Fruit fly (Drosophila melanogaster) whole organism, adult: ENCODE measurements around the gene Irp-1B.

ENCODE experiments used
- CG11617 ChIP-seq: fragments of 200-800 bp; sonication (Bioruptor generic); optimal IDR thresholded peaks from 2 replicates; lab custom pipeline; 2017; ENCODE audit warnings: mild to moderate bottlenecking, missing biosample characterization, missing genetic modification reagents, missing genetic modification characterization
- CG14711 ChIP-seq: fragments of 200-800 bp; sonication (Bioruptor generic); optimal IDR thresholded peaks from 2 replicates; lab custom pipeline; 2018; ENCODE audit warnings: missing biosample characterization, mild to moderate bottlenecking, missing genetic modification characterization, moderate library complexity
- Crg-1 ChIP-seq: fragments of 200-800 bp; sonication (Bioruptor generic); optimal IDR thresholded peaks from 2 replicates; lab custom pipeline; 2016; ENCODE audit warnings: missing biosample characterization, missing genetic modification characterization
- cic ChIP-seq: fragments of 200-800 bp; sonication (Bioruptor generic); optimal IDR thresholded peaks from 2 replicates; lab custom pipeline; 2017; ENCODE audit warnings: missing biosample characterization, mild to moderate bottlenecking, missing genetic modification characterization, moderate library complexity
- kay ChIP-seq: fragments of 200-800 bp; sonication (Bioruptor generic); peaks from one replicate; lab custom pipeline; 2016; ENCODE audit warnings: missing biosample characterization, missing genetic modification characterization, borderline replicate concordance
- pad ChIP-seq: fragments of 200-800 bp; sonication (Bioruptor generic); optimal IDR thresholded peaks from 3 replicates; lab custom pipeline; 2017; ENCODE audit warnings: missing biosample characterization, missing genetic modification characterization, mild to moderate bottlenecking, moderate library complexity, missing genetic modification reagents
- toe ChIP-seq: fragments of 200-800 bp; sonication (Bioruptor generic); optimal IDR thresholded peaks from 2 replicates; lab custom pipeline; 2016; ENCODE audit warnings: missing biosample characterization, missing genetic modification characterization

- TF ChIP-seq Crg-1 (GFP tag; lab: Kevin White, UChicago) = no peak
- TF ChIP-seq CG14711 (tag; lab: Kevin White, UChicago) = no peak
- no peak for TF ChIP-seq kay (GFP tag; lab: Kevin White, UChicago)
- no peak for TF ChIP-seq CG11617
- TF ChIP-seq pad (GFP tag; lab: Kevin White, UChicago) = no peak
- TF ChIP-seq toe (GFP tag; lab: Kevin White, UChicago) = no peak
- TF ChIP-seq cic (GFP tag; lab: Kevin White, UChicago) = no peak
These were observed 18.9 kb downstream of the Irp-1B start for dm6 chr3R:10393654-10394367.
